Worm (Caenorhabditis elegans): ENCODE data around the gene T26C12.3.

T26C12.3 gene

ce11 chrIV:3227549-3228139 lies 45.6 kb downstream of the T26C12.3 start:
- TF ChIP-seq gmeb-1 (tag; optimal IDR thresholded peaks at IDR 0.05) (peak; percentile 65), nhr-25 (tag; optimal IDR thresholded peaks at IDR 0.05) (peak; percentile 25), nhr-129 (tag; optimal IDR thresholded peaks at IDR 0.05) (peak; percentile 75), skn-1 (tag; optimal IDR thresholded peaks at IDR 0.05) (no peak), crh-2 (tag; optimal IDR thresholded peaks at IDR 0.05) (peak; percentile 84), fos-1 (tag; optimal IDR thresholded peaks at IDR 0.05) (peak; percentile 96), ztf-11 (tag; optimal IDR thresholded peaks at IDR 0.05) (no peak), unc-39 (tag; optimal IDR thresholded peaks at IDR 0.05) (no peak), ceh-16 (tag; optimal IDR thresholded peaks at IDR 0.05) (peak; percentile 2), nhr-77 (tag; optimal IDR thresholded peaks at IDR 0.05) (no peak), sma-3 (GFP tag; optimal IDR thresholded peaks at IDR 0.05) (peak; percentile 76), lin-13 (GFP tag; optimal IDR thresholded peaks at IDR 0.05) (peak; percentile 36), ama-1 (optimal IDR thresholded peaks at IDR 0.05) (no peak), ceh-82 (tag; optimal IDR thresholded peaks at IDR 0.05) (no peak), ZK546.5 (tag; optimal IDR thresholded peaks at IDR 0.05) (no peak), elt-1 (tag; optimal IDR thresholded peaks at IDR 0.05) (no peak), nhr-21 (tag; optimal IDR thresholded peaks at IDR 0.05) (peak; percentile 41), ztf-4 (tag; optimal IDR thresholded peaks at IDR 0.05) (no peak), sma-9 (GFP tag; optimal IDR thresholded peaks at IDR 0.05) (peak; percentile 22), sma-9 (tag; optimal IDR thresholded peaks at IDR 0.05) (no peak), lsy-2 (tag; optimal IDR thresholded peaks at IDR 0.05) (peak in 1 of 2 experiments; percentile 52), mab-5 (tag; optimal IDR thresholded peaks at IDR 0.05) (peak; percentile 65), C34F6.9 (tag; optimal IDR thresholded peaks at IDR 0.05) (peak; percentile 7), F13H6.1 (tag; optimal IDR thresholded peaks at IDR 0.05) (peak; percentile 85), blmp-1 (tag; optimal IDR thresholded peaks at IDR 0.05; ENCODE audit: insufficient read depth) (peak; percentile 1)

- TF ChIP-seq ceh-16 (tag; optimal IDR thresholded peaks at IDR 0.05) (no peak), nhr-10 (tag; optimal IDR thresholded peaks at IDR 0.05) (no peak), lin-13 (GFP tag; optimal IDR thresholded peaks at IDR 0.05) (no peak), unc-62 (GFP tag; optimal IDR thresholded peaks at IDR 0.05) (no peak), aly-2 (tag; optimal IDR thresholded peaks at IDR 0.05) (no peak), R02D3.7 (tag; optimal IDR thresholded peaks at IDR 0.05) (no peak), nhr-77 (tag; optimal IDR thresholded peaks at IDR 0.05) (no peak), nhr-129 (tag; optimal IDR thresholded peaks at IDR 0.05) (no peak), unc-55 (GFP tag; optimal IDR thresholded peaks at IDR 0.05) (no peak), lsy-2 (tag; optimal IDR thresholded peaks at IDR 0.05) (no peak), zag-1 (tag; optimal IDR thresholded peaks at IDR 0.05) (no peak), mbf-1 (tag; optimal IDR thresholded peaks at IDR 0.05) (no peak), F13H6.1 (tag; optimal IDR thresholded peaks at IDR 0.05) (no peak), ztf-1 (GFP tag; conservative IDR thresholded peaks at IDR 0.05) (no peak), nhr-25 (tag; optimal IDR thresholded peaks at IDR 0.05) (no peak), ztf-4 (tag; optimal IDR thresholded peaks at IDR 0.05) (no peak)
Measured at ce11 chrIV:3222140-3222539, 51.1 kb downstream of the T26C12.3 start, which contains the start of gene Y67D8A.2. Gene Y67D8A.2, plus strand, starts transcription at chrIV:3222440.

ce11 chrIV:3221158-3221557 lies 52.0 kb downstream of the T26C12.3 start:
- TF ChIP-seq crh-2 (tag; optimal IDR thresholded peaks at IDR 0.05), result no peak
- no peak for TF ChIP-seq sma-3 (GFP tag; optimal IDR thresholded peaks at IDR 0.05)
- TF ChIP-seq lin-39 (tag; optimal IDR thresholded peaks at IDR 0.05), result no peak
- TF ChIP-seq nhr-25 (tag; optimal IDR thresholded peaks at IDR 0.05), result no peak
- no peak for TF ChIP-seq nhr-21 (tag; optimal IDR thresholded peaks at IDR 0.05)

Data from whole organism, L2 larva.